Worm (Caenorhabditis elegans): Measurements from ENCODE around the gene M01B2.8.

DNA sequence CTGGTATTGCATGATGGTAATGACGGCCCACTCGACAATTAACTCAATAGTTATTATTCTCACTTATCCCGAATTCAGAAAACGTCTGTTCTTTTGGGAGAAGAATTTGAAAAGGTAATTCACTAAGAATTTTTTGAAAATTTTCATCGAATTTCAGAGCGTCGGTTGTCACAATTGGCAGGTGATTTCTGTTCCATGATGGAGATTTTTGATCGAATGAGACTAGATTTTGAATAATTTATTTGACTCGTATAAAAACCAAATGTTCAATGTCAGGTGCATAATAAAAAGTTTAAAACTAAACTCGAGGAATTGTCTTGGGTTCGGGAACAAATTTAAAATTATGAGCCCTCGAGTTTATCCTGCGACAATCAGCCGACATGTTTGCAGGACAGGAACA, 43.3 kb upstream of the M01B2.8 start, which contains the start of gene sri-25:
- TF ChIP-seq lin-13 (GFP tag; optimal IDR thresholded peaks at IDR 0.05) (no peak), lin-35 (GFP tag; optimal IDR thresholded peaks at IDR 0.05) (no peak), ama-1 (optimal IDR thresholded peaks at IDR 0.05) (no peak), nhr-11 (tag; optimal IDR thresholded peaks at IDR 0.05) (no peak), C16A3.4 (tag; optimal IDR thresholded peaks at IDR 0.05) (no peak), mab-9 (GFP tag; IDR thresholded peaks at IDR 0.05) (no peak), unc-62 (GFP tag; optimal IDR thresholded peaks at IDR 0.05) (no peak), fkh-10 (GFP tag; optimal IDR thresholded peaks at IDR 0.05) (no peak), nhr-20 (tag; optimal IDR thresholded peaks at IDR 0.05) (no peak)

Data from whole organism, L1 larva.